Worm (Caenorhabditis elegans): Measurements from ENCODE around the gene srx-63.

- TF ChIP-seq lin-39 (tag; optimal IDR thresholded peaks at IDR 0.05) (no peak), lin-29 (GFP tag; IDR thresholded peaks at IDR 0.05) (no peak), attf-4 (tag; optimal IDR thresholded peaks at IDR 0.05) (no peak), unc-39 (tag; optimal IDR thresholded peaks at IDR 0.05) (no peak), nhr-6 (tag; optimal IDR thresholded peaks at IDR 0.05) (no peak), dve-1 (tag; optimal IDR thresholded peaks at IDR 0.05; ENCODE audit: insufficient read depth) (no peak), unc-62 (GFP tag; optimal IDR thresholded peaks at IDR 0.05 in 1 of 2) (no peak), unc-62 (tag; optimal IDR thresholded peaks at IDR 0.05) (no peak), hif-1 (tag; optimal IDR thresholded peaks at IDR 0.05) (no peak)
Observed at ce11 chrV:3921635-3922034, 9.8 kb upstream of the srx-63 start, which contains the start of gene srx-65.
